Worm (Caenorhabditis elegans): Measurements from ENCODE around the gene lact-1.

- TF ChIP-seq skn-1 (tag; optimal IDR thresholded peaks at IDR 0.05) (no peak), nhr-77 (tag; optimal IDR thresholded peaks at IDR 0.05) (peak; percentile 33), ztf-11 (tag; optimal IDR thresholded peaks at IDR 0.05) (no peak), sdz-12 (GFP tag; optimal IDR thresholded peaks at IDR 0.05) (no peak), nhr-28 (tag; optimal IDR thresholded peaks at IDR 0.05) (peak; percentile 59), ama-1 (optimal IDR thresholded peaks at IDR 0.05) (no peak), unc-130 (GFP tag; optimal IDR thresholded peaks at IDR 0.05) (no peak), zag-1 (tag; optimal IDR thresholded peaks at IDR 0.05) (no peak), unc-62 (GFP tag; optimal IDR thresholded peaks at IDR 0.05 in 1 of 2) (no peak), unc-62 (tag; optimal IDR thresholded peaks at IDR 0.05) (no peak), aly-2 (tag; optimal IDR thresholded peaks at IDR 0.05) (no peak), vab-7 (GFP tag; IDR thresholded peaks at IDR 0.05) (no peak), zfp-2 (tag; optimal IDR thresholded peaks at IDR 0.05) (no peak)
Measured at ce11 chrX:7234723-7235203, 25.4 kb downstream of the lact-1 start.
